Worm (Caenorhabditis elegans): ENCODE measurements around the gene rpc-1.

DNA sequence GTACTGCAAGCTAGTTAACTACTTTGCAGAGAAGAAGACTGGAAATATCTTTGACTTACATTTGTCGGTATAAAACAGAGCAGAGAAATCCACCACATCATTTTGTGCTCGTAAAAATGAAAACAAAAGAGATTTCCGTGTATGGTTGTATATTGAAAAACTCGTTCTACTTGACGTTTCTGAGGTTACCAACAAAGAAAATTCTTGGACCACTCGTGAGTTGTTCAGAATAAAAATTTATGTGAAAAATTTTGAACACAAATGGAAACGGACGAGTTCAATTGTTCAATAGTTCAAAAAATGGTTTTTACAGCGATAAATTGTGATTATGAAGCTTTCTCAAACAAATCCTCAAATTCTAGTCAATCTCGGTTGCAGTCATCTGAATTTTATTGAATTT is 19.0 kb upstream of the rpc-1 start, which contains the start of gene clec-179:
- TF ChIP-seq dao-5 (tag; optimal IDR thresholded peaks at IDR 0.05) = no peak
- no peak for TF ChIP-seq him-1 (tag; optimal IDR thresholded peaks at IDR 0.05)
